Fruit fly (Drosophila melanogaster): ENCODE results near the gene CG11537.

The CG11537 gene

dm6 chr3L:3083329-3084083, 59.8 kb downstream of the CG11537 start (continued):
- no peak for TF ChIP-seq Mad (GFP tag; optimal IDR thresholded peaks at IDR 0.05)
- TF ChIP-seq Adf1 (GFP tag; IDR thresholded peaks at IDR 0.05) = peak; percentile 56; the same call in 1 of the 2 replicates
- TF ChIP-seq zfh2 (GFP tag; optimal IDR thresholded peaks at IDR 0.05) = no peak
- TF ChIP-seq Doc3 (GFP tag; IDR thresholded peaks at IDR 0.05; ENCODE audit: partially characterized antibody) = no peak
- TF ChIP-seq Camta (GFP tag; optimal IDR thresholded peaks at IDR 0.05) = peak; percentile 35
- TF ChIP-seq Neu2 (GFP tag; optimal IDR thresholded peaks at IDR 0.05; ENCODE audit: borderline replicate concordance) = no peak
- no peak for TF ChIP-seq fu2 (GFP tag; optimal IDR thresholded peaks at IDR 0.05)
- no peak for TF ChIP-seq zf30C (GFP tag; optimal IDR thresholded peaks at IDR 0.05)
- TF ChIP-seq Mrtf (GFP tag; IDR thresholded peaks at IDR 0.05) = no peak
- TF ChIP-seq lola (GFP tag; optimal IDR thresholded peaks at IDR 0.05) = peak in 1 of 3 experiments; percentile 30
- TF ChIP-seq ci (GFP tag; IDR thresholded peaks at IDR 0.05) = peak; percentile 79; the same call in 2 of the 3 replicates
- TF ChIP-seq btn (GFP tag; optimal IDR thresholded peaks at IDR 0.05) = no peak
- TF ChIP-seq tio (GFP tag; optimal IDR thresholded peaks at IDR 0.05) = no peak
- TF ChIP-seq CG12659 (GFP tag; optimal IDR thresholded peaks at IDR 0.05) = no peak
- TF ChIP-seq hb (GFP tag; IDR thresholded peaks at IDR 0.05; ENCODE audit: partially characterized antibody) = no peak
- TF ChIP-seq Xbp1 (GFP tag; optimal IDR thresholded peaks at IDR 0.05) = no peak
- peak; percentile 91 for TF ChIP-seq GATAe (GFP tag; conservative IDR thresholded peaks at IDR 0.05)
- no peak for TF ChIP-seq Taf1 (GFP tag; IDR thresholded peaks at IDR 0.05)
- TF ChIP-seq knrl (GFP tag; IDR thresholded peaks at IDR 0.05; ENCODE audit: partially characterized antibody) = no peak
- TF ChIP-seq PHDP (tag; optimal IDR thresholded peaks at IDR 0.05) = no peak
- TF ChIP-seq ab (GFP tag; optimal IDR thresholded peaks at IDR 0.05) = no peak
- peak; percentile 88 for TF ChIP-seq Med (GFP tag)
- TF ChIP-seq CG2129 (GFP tag; IDR thresholded peaks at IDR 0.05; ENCODE audit: partially characterized antibody) = no peak
- no peak for TF ChIP-seq emc (GFP tag; optimal IDR thresholded peaks at IDR 0.05)
- TF ChIP-seq pzg (GFP tag; optimal IDR thresholded peaks at IDR 0.05) = peak; percentile 13
- TF ChIP-seq CG5245 (GFP tag; optimal IDR thresholded peaks at IDR 0.05) = peak; percentile 58
- TF ChIP-seq CG4404 (GFP tag; IDR thresholded peaks at IDR 0.05) = no peak
- peak; percentile 66 for TF ChIP-seq Asciz (GFP tag; optimal IDR thresholded peaks at IDR 0.05)
- TF ChIP-seq CG10366 (GFP tag; IDR thresholded peaks at IDR 0.05) = 0 out of 2 replicates have a peak, but pooled peaks have one; percentile 17
- no peak for TF ChIP-seq insv (GFP tag; optimal IDR thresholded peaks at IDR 0.05)
- TF ChIP-seq H2.0 (GFP tag; IDR thresholded peaks at IDR 0.05) = no peak
- no peak for TF ChIP-seq jigr1 (GFP tag; IDR thresholded peaks at IDR 0.05)
- TF ChIP-seq B-H2 (GFP tag; optimal IDR thresholded peaks at IDR 0.05) = peak; percentile 16
- TF ChIP-seq gfzf (GFP tag; optimal IDR thresholded peaks at IDR 0.05) = no peak
- TF ChIP-seq CG30020 (tag; optimal IDR thresholded peaks at IDR 0.05) = no peak
- no peak for TF ChIP-seq ind (GFP tag; optimal IDR thresholded peaks at IDR 0.05)
- TF ChIP-seq cato (GFP tag; optimal IDR thresholded peaks at IDR 0.05; ENCODE audit: borderline replicate concordance) = peak; percentile 1
- no peak for TF ChIP-seq pan (optimal IDR thresholded peaks at IDR 0.05)
- TF ChIP-seq pan (GFP tag; optimal IDR thresholded peaks at IDR 0.05 in 1 of 2, IDR thresholded peaks at IDR 0.05 in 1 of 2) = peak in 1 of 2 experiments; percentile 11
- TF ChIP-seq ato (GFP tag; IDR thresholded peaks at IDR 0.05; ENCODE audit: partially characterized antibody) = no peak
- TF ChIP-seq Rx (GFP tag; IDR thresholded peaks at IDR 0.05) = peak; percentile 14; the same call in 1 of the 2 replicates
- peak; percentile 3 for TF ChIP-seq CG9797 (GFP tag; optimal IDR thresholded peaks at IDR 0.05)
- TF ChIP-seq CG1792 (GFP tag; optimal IDR thresholded peaks at IDR 0.05) = no peak
- TF ChIP-seq CG13424 (tag; optimal IDR thresholded peaks at IDR 0.05) = peak; percentile 25
- TF ChIP-seq Hr39 (optimal IDR thresholded peaks at IDR 0.05) = no peak
- TF ChIP-seq stwl (tag; optimal IDR thresholded peaks at IDR 0.05) = no peak
- no peak for TF ChIP-seq so (GFP tag; IDR thresholded peaks at IDR 0.05)
- 0 out of 3 replicates have a peak, but pooled peaks have one; percentile 50 for TF ChIP-seq CG3726 (GFP tag; IDR thresholded peaks at IDR 0.05)
- no peak for TF ChIP-seq croc (GFP tag; conservative IDR thresholded peaks at IDR 0.05)
- TF ChIP-seq Dek (tag; optimal IDR thresholded peaks at IDR 0.05) = no peak

Measured in whole organism, embryonic.